Worm (Caenorhabditis elegans) whole organism, late embryonic: Measurements from ENCODE around the gene T23G7.2.

ENCODE experiments used
- F13H6.1 ChIP-seq: sonication (generic microtip); optimal IDR thresholded peaks from 2 replicates; lab custom pipeline; 2016; ENCODE audit warnings: missing genetic modification characterization, missing compliant biosample characterization
- Y22D7AL.16 ChIP-seq: sonication (generic microtip); optimal IDR thresholded peaks from 2 replicates; lab custom pipeline; 2016; ENCODE audit warnings: missing genetic modification characterization, missing compliant biosample characterization
- ahr-1 ChIP-seq: sonication (generic microtip); optimal IDR thresholded peaks from 2 replicates; lab custom pipeline; 2016; ENCODE audit warnings: missing genetic modification characterization, missing compliant biosample characterization
- ama-1 ChIP-seq: fragments of 150-350 bp; optimal IDR thresholded peaks from 2 replicates; lab custom pipeline; 2014
- ceh-14 ChIP-seq: sonication (generic microtip); optimal IDR thresholded peaks from 2 replicates; lab custom pipeline; 2016; ENCODE audit warnings: missing genotype, missing genetic modification characterization, missing compliant biosample characterization
- ceh-2 ChIP-seq: sonication (generic microtip); optimal IDR thresholded peaks from 2 replicates; lab custom pipeline; 2016; ENCODE audit warnings: missing genotype, missing genetic modification characterization, missing compliant biosample characterization
- ceh-30 ChIP-seq: fragments of 150-350 bp; optimal IDR thresholded peaks from 2 replicates; lab custom pipeline; 2014; ENCODE audit warnings: missing biosample characterization, missing genetic modification characterization
- ceh-31 ChIP-seq: sonication (generic microtip); optimal IDR thresholded peaks from 2 replicates; lab custom pipeline; 2016; ENCODE audit warnings: missing genetic modification characterization, missing compliant biosample characterization
- ceh-34 ChIP-seq: sonication (generic microtip); optimal IDR thresholded peaks from 2 replicates; lab custom pipeline; 2016; ENCODE audit warnings: mild to moderate bottlenecking, missing genetic modification characterization, missing compliant biosample characterization
- ceh-48 ChIP-seq: sonication (generic microtip); optimal IDR thresholded peaks from 2 replicates; lab custom pipeline; 2016; ENCODE audit warnings: missing genetic modification characterization, inconsistent platforms, missing compliant biosample characterization
- ceh-6 ChIP-seq: fragments of 200-800 bp; sonication (Bioruptor generic); optimal IDR thresholded peaks from 2 replicates; lab custom pipeline; 2018; ENCODE audit warnings: mild to moderate bottlenecking, missing genetic modification characterization, missing compliant biosample characterization
- che-1 ChIP-seq: sonication (generic microtip); optimal IDR thresholded peaks from 2 replicates; lab custom pipeline; 2016; ENCODE audit warnings: mild to moderate bottlenecking, missing genetic modification characterization, missing compliant biosample characterization
- dmd-4 ChIP-seq: sonication (generic microtip); optimal IDR thresholded peaks from 2 replicates; lab custom pipeline; 2016; ENCODE audit warnings: borderline replicate concordance, missing genetic modification characterization, missing compliant biosample characterization
- elt-2 ChIP-seq: sonication (generic microtip); optimal IDR thresholded peaks from 2 replicates; lab custom pipeline; 2016; ENCODE audit warnings: missing genetic modification reagents, missing genetic modification characterization, missing compliant biosample characterization
- elt-4 ChIP-seq: sonication (generic microtip); optimal IDR thresholded peaks from 2 replicates; lab custom pipeline; 2016; ENCODE audit warnings: missing genetic modification characterization, missing compliant biosample characterization
- ets-4 ChIP-seq: sonication (generic microtip); optimal IDR thresholded peaks from 2 replicates; lab custom pipeline; 2016; ENCODE audit warnings: missing genetic modification characterization, missing compliant biosample characterization
- eyg-1 ChIP-seq: sonication (generic microtip); optimal IDR thresholded peaks from 2 replicates; lab custom pipeline; 2016; ENCODE audit warnings: missing genotype, missing genetic modification characterization, missing compliant biosample characterization
- fkh-6 ChIP-seq: sonication (generic microtip); optimal IDR thresholded peaks from 2 replicates; lab custom pipeline; 2016; ENCODE audit warnings: missing genetic modification characterization, missing compliant biosample characterization
- gmeb-2 ChIP-seq: sonication (generic microtip); optimal IDR thresholded peaks from 2 replicates; lab custom pipeline; 2016; ENCODE audit warnings: missing genetic modification characterization, inconsistent platforms, missing compliant biosample characterization
- hlh-15 ChIP-seq: sonication (generic microtip); optimal IDR thresholded peaks from 2 replicates; lab custom pipeline; 2016; ENCODE audit warnings: missing genetic modification characterization, missing compliant biosample characterization
- hlh-30 ChIP-seq: sonication (generic microtip); optimal IDR thresholded peaks from 2 replicates; lab custom pipeline; 2017; ENCODE audit warnings: antibody characterized with exemption, missing genetic modification characterization, missing compliant biosample characterization; ENCODE audit not compliant: insufficient read depth
- hlh-6 ChIP-seq: sonication (generic microtip); optimal IDR thresholded peaks from 2 replicates; lab custom pipeline; 2016; ENCODE audit warnings: missing genotype, missing genetic modification characterization, missing compliant biosample characterization
- hlh-8 ChIP-seq: sonication (generic microtip); optimal IDR thresholded peaks from 2 replicates; lab custom pipeline; 2016; ENCODE audit warnings: missing genotype, missing genetic modification characterization, missing compliant biosample characterization
- nhr-232 ChIP-seq: sonication (generic microtip); optimal IDR thresholded peaks from 2 replicates; lab custom pipeline; 2016; ENCODE audit warnings: missing genetic modification characterization, missing compliant biosample characterization
- npax-4 ChIP-seq: sonication (generic microtip); optimal IDR thresholded peaks from 2 replicates; lab custom pipeline; 2016; ENCODE audit warnings: missing genetic modification characterization, missing compliant biosample characterization
- odd-2 ChIP-seq: sonication (generic microtip); optimal IDR thresholded peaks from 2 replicates; lab custom pipeline; 2017; ENCODE audit warnings: antibody characterized with exemption, mild to moderate bottlenecking, missing genetic modification characterization, missing compliant biosample characterization
- pat-9 ChIP-seq: fragments of 200-800 bp; sonication (Bioruptor generic); optimal IDR thresholded peaks from 2 replicates; lab custom pipeline; 2018; ENCODE audit warnings: mild to moderate bottlenecking, missing genetic modification characterization, moderate library complexity, missing compliant biosample characterization
- pax-1 ChIP-seq: fragments of 150-350 bp; optimal IDR thresholded peaks from 2 replicates; lab custom pipeline; 2014; ENCODE audit warnings: missing biosample characterization, missing genetic modification characterization
- pha-2 ChIP-seq: sonication (generic microtip); optimal IDR thresholded peaks from 2 replicates; lab custom pipeline; 2017; ENCODE audit warnings: mild to moderate bottlenecking, missing genetic modification characterization, missing compliant biosample characterization
- pqm-1 ChIP-seq: sonication (generic microtip); optimal IDR thresholded peaks from 2 replicates; lab custom pipeline; 2016; ENCODE audit warnings: missing genetic modification characterization, missing compliant biosample characterization
- ref-2 ChIP-seq: sonication (generic microtip); optimal IDR thresholded peaks from 2 replicates; lab custom pipeline; 2016; ENCODE audit warnings: missing genetic modification characterization, missing compliant biosample characterization
- rnt-1 ChIP-seq: sonication (generic microtip); optimal IDR thresholded peaks from 2 replicates; lab custom pipeline; 2016; ENCODE audit warnings: missing genetic modification characterization, missing compliant biosample characterization
- sox-2 ChIP-seq: fragments of 200-800 bp; sonication (Bioruptor generic); IDR thresholded peaks from 2 replicates; pipeline ENCODE4 v1.3.6; 2022; ENCODE audit warnings: missing genetic modification reagents, missing genetic modification characterization, missing compliant biosample characterization
- zip-5 ChIP-seq: sonication (generic microtip); optimal IDR thresholded peaks from 2 replicates; lab custom pipeline; 2016; ENCODE audit warnings: missing genetic modification characterization, missing compliant biosample characterization
- ztf-16 ChIP-seq: sonication (generic microtip); optimal IDR thresholded peaks from 2 replicates; lab custom pipeline; 2017; ENCODE audit warnings: missing genetic modification characterization, missing compliant biosample characterization

Gene T23G7.2

ce11 chrII:9131363-9131762 lies 41.4 kb downstream of the T23G7.2 start, which contains the start of gene C16D2.1:
Gene C16D2.1 (plus strand): TSS chrII:9131663.
- TF ChIP-seq odd-2 (tag; lab: Kevin White, UChicago) = no peak
- no peak for TF ChIP-seq ceh-14 (tag; lab: Kevin White, UChicago)
- TF ChIP-seq ceh-34 (tag; lab: Kevin White, UChicago) = no peak
- no peak for TF ChIP-seq ref-2 (tag; lab: Kevin White, UChicago)

- TF ChIP-seq ets-4 (tag; lab: Kevin White, UChicago) = no peak
- no peak for TF ChIP-seq pax-1 (tag; lab: Kevin White, UChicago)
These were observed 42.4 kb downstream of the T23G7.2 start for ce11 chrII:9130339-9130738.

- TF ChIP-seq gmeb-2 (tag; lab: Kevin White, UChicago) (no peak), elt-2 (peak; percentile 75), pqm-1 (no peak)
These were observed 44.6 kb downstream of the T23G7.2 start for ce11 chrII:9128132-9128531.

- TF ChIP-seq odd-2 (tag; lab: Kevin White, UChicago) (no peak), hlh-15 (no peak), ceh-30 (tag; lab: Kevin White, UChicago) (no peak), zip-5 (tag; lab: Kevin White, UChicago) (no peak), F13H6.1 (tag; lab: Kevin White, UChicago) (no peak), ceh-6 (GFP tag; lab: Kevin White, UChicago) (no peak), rnt-1 (tag; lab: Kevin White, UChicago) (no peak), ahr-1 (tag; lab: Kevin White, UChicago) (no peak), pat-9 (no peak), fkh-6 (tag; lab: Kevin White, UChicago) (no peak), che-1 (tag; lab: Kevin White, UChicago) (no peak), eyg-1 (tag; lab: Kevin White, UChicago) (no peak), ceh-2 (no peak), Y22D7AL.16 (tag; lab: Kevin White, UChicago) (no peak), hlh-6 (tag; lab: Kevin White, UChicago) (no peak), pha-2 (no peak)
These were observed 45.4 kb downstream of the T23G7.2 start for ce11 chrII:9127379-9127778.

- TF ChIP-seq ceh-30 (tag; lab: Kevin White, UChicago) (no peak), sox-2 (no peak), ztf-16 (tag; lab: Kevin White, UChicago) (no peak), nhr-232 (tag; lab: Kevin White, UChicago) (no peak), hlh-8 (no peak), odd-2 (tag; lab: Kevin White, UChicago) (no peak), elt-4 (tag; lab: Kevin White, UChicago) (no peak), ceh-48 (tag; lab: Kevin White, UChicago) (no peak), dmd-4 (tag; lab: Kevin White, UChicago) (no peak), ama-1 (lab: Kevin White, UChicago) (no peak), ceh-6 (GFP tag; lab: Kevin White, UChicago) (no peak), eyg-1 (tag; lab: Kevin White, UChicago) (no peak), npax-4 (tag; lab: Kevin White, UChicago) (no peak), hlh-6 (tag; lab: Kevin White, UChicago) (no peak), gmeb-2 (tag; lab: Kevin White, UChicago) (no peak), ceh-31 (tag; lab: Kevin White, UChicago) (no peak), hlh-15 (no peak), hlh-30 (tag; lab: Kevin White, UChicago) (no peak), pha-2 (no peak)
These were observed 45.8 kb downstream of the T23G7.2 start for ce11 chrII:9126965-9127364.
